Worm (Caenorhabditis elegans): Measurements from ENCODE around the gene K08E7.6.

Gene K08E7.6

ce11 chrIV:12581046-12581445 lies at the start of gene K08E7.6:
Gene K08E7.6, minus strand, starts transcription at chrIV:12581146.
- TF ChIP-seq him-1 (tag; optimal IDR thresholded peaks at IDR 0.05) (no peak), dao-5 (tag; optimal IDR thresholded peaks at IDR 0.05) (no peak), W03F9.2 (tag; optimal IDR thresholded peaks at IDR 0.05) (no peak)

- TF ChIP-seq W03F9.2 (tag; optimal IDR thresholded peaks at IDR 0.05), result peak; percentile 18
These were observed 40.6 kb upstream of the K08E7.6 start for ce11 chrIV:12621483-12622078.

- TF ChIP-seq dao-5 (tag; optimal IDR thresholded peaks at IDR 0.05) (no peak), W03F9.2 (tag; optimal IDR thresholded peaks at IDR 0.05) (no peak), him-1 (tag; optimal IDR thresholded peaks at IDR 0.05) (no peak)
These were observed 40.0 kb upstream of the K08E7.6 start for ce11 chrIV:12620921-12621320.

- TF ChIP-seq W03F9.2 (tag; optimal IDR thresholded peaks at IDR 0.05), result no peak
- TF ChIP-seq dao-5 (tag; optimal IDR thresholded peaks at IDR 0.05), result no peak
- no peak for TF ChIP-seq him-1 (tag; optimal IDR thresholded peaks at IDR 0.05)
These were observed 37.9 kb upstream of the K08E7.6 start for ce11 chrIV:12618877-12619276.

- TF ChIP-seq dao-5 (tag; optimal IDR thresholded peaks at IDR 0.05), result no peak
- TF ChIP-seq him-1 (tag; optimal IDR thresholded peaks at IDR 0.05), result no peak
- no peak for TF ChIP-seq W03F9.2 (tag; optimal IDR thresholded peaks at IDR 0.05)
These were observed 37.0 kb upstream of the K08E7.6 start for ce11 chrIV:12617934-12618333.

- TF ChIP-seq him-1 (tag; optimal IDR thresholded peaks at IDR 0.05), result no peak
- TF ChIP-seq dao-5 (tag; optimal IDR thresholded peaks at IDR 0.05), result no peak
- TF ChIP-seq W03F9.2 (tag; optimal IDR thresholded peaks at IDR 0.05), result no peak
These were observed 36.2 kb upstream of the K08E7.6 start for ce11 chrIV:12616943-12617689.

- no peak for TF ChIP-seq dao-5 (tag; optimal IDR thresholded peaks at IDR 0.05)
- no peak for TF ChIP-seq him-1 (tag; optimal IDR thresholded peaks at IDR 0.05)
- no peak for TF ChIP-seq W03F9.2 (tag; optimal IDR thresholded peaks at IDR 0.05)
These were observed 34.3 kb upstream of the K08E7.6 start for ce11 chrIV:12615122-12615745.

- TF ChIP-seq him-1 (tag; optimal IDR thresholded peaks at IDR 0.05), result no peak
- no peak for TF ChIP-seq W03F9.2 (tag; optimal IDR thresholded peaks at IDR 0.05)
- no peak for TF ChIP-seq dao-5 (tag; optimal IDR thresholded peaks at IDR 0.05)
These were observed 33.7 kb upstream of the K08E7.6 start, which contains the start of gene efa-6 for ce11 chrIV:12614624-12615023. Gene efa-6, minus strand, starts transcription at chrIV:12614724.

- no peak for TF ChIP-seq dao-5 (tag; optimal IDR thresholded peaks at IDR 0.05)
- TF ChIP-seq W03F9.2 (tag; optimal IDR thresholded peaks at IDR 0.05), result peak; percentile 15
- TF ChIP-seq him-1 (tag; optimal IDR thresholded peaks at IDR 0.05), result no peak
These were observed 24.5 kb upstream of the K08E7.6 start, which contains the start of gene Y55D9A.2 for ce11 chrIV:12605401-12605800. Gene Y55D9A.2, minus strand, starts transcription at chrIV:12605431.

- TF ChIP-seq W03F9.2 (tag; optimal IDR thresholded peaks at IDR 0.05) (no peak), dao-5 (tag; optimal IDR thresholded peaks at IDR 0.05) (no peak), him-1 (tag; optimal IDR thresholded peaks at IDR 0.05) (no peak)
These were observed 20.0 kb upstream of the K08E7.6 start for ce11 chrIV:12600941-12601340.

- TF ChIP-seq W03F9.2 (tag; optimal IDR thresholded peaks at IDR 0.05) (no peak), dao-5 (tag; optimal IDR thresholded peaks at IDR 0.05) (no peak), him-1 (tag; optimal IDR thresholded peaks at IDR 0.05) (no peak)
These were observed 18.2 kb upstream of the K08E7.6 start, which contains the start of gene pgp-1 for ce11 chrIV:12599158-12599557. Gene pgp-1, minus strand, starts transcription at chrIV:12599169.

- no peak for TF ChIP-seq him-1 (tag; optimal IDR thresholded peaks at IDR 0.05)
- no peak for TF ChIP-seq W03F9.2 (tag; optimal IDR thresholded peaks at IDR 0.05)
- TF ChIP-seq dao-5 (tag; optimal IDR thresholded peaks at IDR 0.05), result no peak
These were observed 16.0 kb upstream of the K08E7.6 start for ce11 chrIV:12596960-12597359.

ce11 chrIV:12594574-12594973 lies 13.6 kb upstream of the K08E7.6 start:
- TF ChIP-seq W03F9.2 (tag; optimal IDR thresholded peaks at IDR 0.05) (no peak), him-1 (tag; optimal IDR thresholded peaks at IDR 0.05) (peak; percentile 74), dao-5 (tag; optimal IDR thresholded peaks at IDR 0.05) (peak; percentile 52)

- no peak for TF ChIP-seq him-1 (tag; optimal IDR thresholded peaks at IDR 0.05)
- no peak for TF ChIP-seq W03F9.2 (tag; optimal IDR thresholded peaks at IDR 0.05)
- TF ChIP-seq dao-5 (tag; optimal IDR thresholded peaks at IDR 0.05), result no peak
These were observed 9.4 kb upstream of the K08E7.6 start, which contains the start of gene cul-6 for ce11 chrIV:12590373-12590772. Gene cul-6, minus strand, starts transcription at chrIV:12590451.
